Fruit fly (Drosophila melanogaster) whole organism, prepupa: ENCODE measurements around the gene Girdin.

Experiments used
- Eip93F ChIP-seq: fragments of 200-800 bp; sonication (Bioruptor generic); optimal IDR thresholded peaks from 2 replicates; lab custom pipeline; 2016; ENCODE audit warnings: missing biosample characterization, mild to moderate bottlenecking, missing genetic modification characterization
- Sox15 ChIP-seq: fragments of 200-800 bp; sonication (Bioruptor generic); optimal IDR thresholded peaks from 3 replicates; lab custom pipeline; 2016; ENCODE audit warnings: missing biosample characterization, missing genetic modification characterization
- fd59A ChIP-seq: fragments of 200-800 bp; sonication (Bioruptor generic); optimal IDR thresholded peaks from 2 replicates; lab custom pipeline; 2017; ENCODE audit warnings: missing biosample characterization, mild to moderate bottlenecking, missing genetic modification characterization, missing genetic modification reagents

DNA sequence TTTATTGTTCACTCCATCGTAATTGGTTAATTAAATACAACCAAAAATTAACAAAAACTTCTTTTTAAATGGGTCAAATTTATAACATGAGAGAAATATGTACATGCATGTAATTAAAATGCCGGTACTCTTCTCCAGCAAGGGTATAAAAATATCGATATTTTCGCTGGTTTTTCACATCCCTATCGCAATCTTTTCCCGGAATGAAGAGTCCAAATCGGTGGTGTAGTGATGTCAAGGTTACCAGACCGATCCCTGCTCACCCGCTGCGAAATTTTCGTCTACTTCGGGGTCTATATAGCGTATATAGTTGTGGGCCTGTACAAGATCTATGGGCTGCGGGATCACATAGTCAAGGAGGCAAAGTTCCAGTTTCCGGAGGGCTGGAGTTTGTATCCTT is 16.8 kb upstream of the Girdin start, which contains the start of gene rasp:
- TF ChIP-seq Sox15 (no peak), Eip93F (GFP tag; lab: Kevin White, UChicago) (no peak), fd59A (GFP tag; lab: Kevin White, UChicago) (no peak)
